Worm (Caenorhabditis elegans): ENCODE data around the gene ZC196.3.

ce11 chrV:8782112-8782511 lies 45.6 kb downstream of the ZC196.3 start:
- no peak for TF ChIP-seq lin-39 (tag; optimal IDR thresholded peaks at IDR 0.05)
- TF ChIP-seq nhr-77 (tag; optimal IDR thresholded peaks at IDR 0.05), result no peak
- TF ChIP-seq mdl-1 (tag; optimal IDR thresholded peaks at IDR 0.05), result no peak

Measured in whole organism, L3 larva.